Worm (Caenorhabditis elegans): ENCODE results near the gene apy-1.

Gene apy-1

DNA sequence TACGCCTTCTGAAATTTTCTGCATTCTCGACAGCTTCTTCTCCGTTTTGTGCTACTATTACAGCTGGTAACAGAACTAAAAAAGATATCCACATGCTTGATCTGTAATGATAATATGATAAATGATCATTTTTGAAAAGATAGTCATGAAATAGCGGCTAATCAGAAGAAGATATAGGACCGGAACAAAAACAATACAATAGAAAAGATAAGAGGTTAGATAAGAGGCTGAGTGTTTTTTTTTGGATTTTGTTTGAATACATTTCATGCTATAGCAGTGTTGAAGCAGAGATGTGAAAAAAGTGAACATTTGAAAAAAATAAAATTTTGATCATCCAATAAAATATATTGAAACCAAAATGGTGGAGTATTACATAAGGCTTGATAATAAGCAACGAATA lies 15.2 kb downstream of the apy-1 start, which contains the start of gene F46C8.8:
F46C8.8 (minus strand) TSS at position 101 of the 400 bp plus-strand sequence.
- TF ChIP-seq nhr-28 (tag; optimal IDR thresholded peaks at IDR 0.05) (peak; percentile 4), zfp-2 (tag; optimal IDR thresholded peaks at IDR 0.05) (no peak)

DNA sequence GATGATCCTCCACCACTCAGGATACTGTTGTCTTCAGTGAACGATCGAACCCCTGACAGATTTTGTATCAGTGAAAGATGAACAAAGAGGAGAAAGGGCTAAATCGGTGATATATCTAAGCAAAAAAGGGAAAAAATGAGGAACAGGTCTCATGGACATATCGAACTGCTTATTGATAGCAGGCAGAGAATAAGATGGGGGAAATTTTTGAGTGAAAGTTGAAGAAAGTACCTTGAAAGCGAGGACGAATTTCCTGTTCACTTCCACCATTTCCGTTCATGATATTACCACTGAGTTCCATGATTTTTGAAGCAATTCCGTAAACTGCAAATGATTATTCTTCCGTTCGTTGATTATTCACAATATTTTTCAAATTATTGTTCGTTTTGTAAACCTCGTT lies 16.2 kb downstream of the apy-1 start:
- TF ChIP-seq dmd-8 (GFP tag; IDR thresholded peaks at IDR 0.05) (no peak), egl-27 (tag; optimal IDR thresholded peaks at IDR 0.05) (no peak), mdt-29 (GFP tag; IDR thresholded peaks at IDR 0.05) (no peak), nhr-28 (tag; optimal IDR thresholded peaks at IDR 0.05) (no peak), nhr-11 (tag; optimal IDR thresholded peaks at IDR 0.05) (no peak)

DNA sequence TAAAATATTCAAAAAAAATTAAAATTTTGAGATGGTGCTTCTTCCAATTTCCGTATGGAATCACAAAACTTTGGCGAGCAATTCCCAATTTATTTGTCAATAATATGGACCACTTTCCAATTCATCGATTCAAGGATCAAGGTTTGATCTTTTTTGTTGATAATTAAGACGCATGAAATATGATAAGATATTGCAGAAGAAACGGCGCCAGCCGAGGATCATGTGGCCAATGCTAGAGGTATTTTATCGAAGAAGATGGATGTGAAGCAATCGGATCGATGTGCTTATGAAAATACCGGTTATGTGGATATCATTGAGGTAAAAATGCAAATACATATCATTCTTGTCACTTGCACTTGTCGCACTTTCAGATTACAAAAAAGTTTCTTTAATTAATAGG lies 19.1 kb downstream of the apy-1 start:
- TF ChIP-seq nhr-28 (tag; optimal IDR thresholded peaks at IDR 0.05), result no peak
- peak; percentile 3 for TF ChIP-seq mxl-3 (GFP tag; optimal IDR thresholded peaks at IDR 0.05)
- no peak for TF ChIP-seq dmd-8 (GFP tag; IDR thresholded peaks at IDR 0.05)

DNA sequence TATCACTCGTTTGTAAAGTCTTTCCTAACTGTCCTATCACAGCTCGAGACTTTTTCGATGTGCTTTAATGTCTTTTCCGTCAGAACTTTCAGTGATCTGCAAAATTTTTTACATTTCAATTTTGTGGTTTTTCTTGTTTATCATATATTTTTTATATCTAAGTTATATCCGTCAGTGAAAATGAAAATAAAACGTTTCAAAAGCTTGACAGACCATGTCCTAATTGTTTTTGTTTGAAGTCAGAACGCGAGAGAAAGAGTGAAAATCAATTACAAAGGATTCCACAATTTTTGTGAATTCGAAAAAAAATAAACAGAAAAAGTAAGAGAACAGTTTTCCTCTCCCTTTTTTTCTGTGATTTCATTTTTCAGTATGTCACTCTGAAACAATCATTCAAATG lies 21.4 kb downstream of the apy-1 start, which contains the start of gene F46C8.1:
F46C8.1 (plus strand) TSS at position 301 of the 400 bp plus-strand sequence.
- TF ChIP-seq lin-39 (tag; optimal IDR thresholded peaks at IDR 0.05) (no peak), ceh-44 (GFP tag; IDR thresholded peaks at IDR 0.05) (no peak), ama-1 (optimal IDR thresholded peaks at IDR 0.05) (no peak), cey-2 (tag; optimal IDR thresholded peaks at IDR 0.05; ENCODE audit: borderline replicate concordance, insufficient read depth) (no peak), nhr-25 (tag; optimal IDR thresholded peaks at IDR 0.05; ENCODE audit: borderline replicate concordance, insufficient read depth) (no peak), mdt-29 (GFP tag; IDR thresholded peaks at IDR 0.05) (no peak), set-16 (GFP tag; IDR thresholded peaks at IDR 0.05) (no peak), mep-1 (tag; optimal IDR thresholded peaks at IDR 0.05) (no peak), nhr-6 (tag; optimal IDR thresholded peaks at IDR 0.05) (no peak), egl-27 (tag; optimal IDR thresholded peaks at IDR 0.05) (no peak), F26F4.8 (GFP tag; conservative IDR thresholded peaks at IDR 0.05) (no peak), daf-16 (GFP tag; optimal IDR thresholded peaks at IDR 0.05) (no peak), daf-16 (tag; optimal IDR thresholded peaks at IDR 0.05) (no peak), duxl-1 (tag; optimal IDR thresholded peaks at IDR 0.05; ENCODE audit: poor library complexity) (no peak), spr-1 (tag; optimal IDR thresholded peaks at IDR 0.05) (no peak), madf-9 (GFP tag; conservative IDR thresholded peaks at IDR 0.05) (no peak), ZK546.5 (tag; optimal IDR thresholded peaks at IDR 0.05) (no peak), lir-3 (tag; optimal IDR thresholded peaks at IDR 0.05) (no peak), hmg-1.1 (GFP tag; IDR thresholded peaks at IDR 0.05) (no peak), nhr-10 (tag; optimal IDR thresholded peaks at IDR 0.05) (no peak)

DNA sequence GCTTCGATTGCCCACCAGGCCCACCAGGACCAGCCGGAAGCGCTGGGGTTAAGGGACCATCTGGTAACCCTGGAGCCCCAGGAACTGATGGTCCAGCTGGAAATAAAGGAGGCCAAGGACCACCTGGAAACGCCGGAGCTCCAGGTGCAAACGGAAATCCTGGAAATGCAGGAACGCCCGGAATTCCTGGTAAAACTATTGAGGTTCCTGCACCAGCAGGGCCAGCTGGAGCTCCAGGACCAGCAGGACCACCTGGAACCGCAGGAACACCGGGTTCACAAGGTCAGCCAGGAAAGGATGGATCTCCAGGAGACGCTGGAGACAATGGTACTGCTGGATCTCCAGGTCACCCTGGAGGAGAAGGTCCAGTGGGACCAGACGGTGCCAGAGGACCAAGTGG lies 21.8 kb downstream of the apy-1 start:
- TF ChIP-seq zip-2 (tag; optimal IDR thresholded peaks at IDR 0.05) (no peak), fkh-10 (GFP tag; optimal IDR thresholded peaks at IDR 0.05) (no peak), pqm-1 (tag; optimal IDR thresholded peaks at IDR 0.05) (no peak), nhr-111 (GFP tag; optimal IDR thresholded peaks at IDR 0.05) (no peak), skn-1 (tag; optimal IDR thresholded peaks at IDR 0.05) (no peak), sdz-12 (GFP tag; optimal IDR thresholded peaks at IDR 0.05) (no peak), dmd-6 (GFP tag; IDR thresholded peaks at IDR 0.05) (no peak), tra-1 (GFP tag; IDR thresholded peaks at IDR 0.05) (no peak), madf-5 (GFP tag; IDR thresholded peaks at IDR 0.05) (0 out of 4 replicates have a peak, but pooled peaks of 1 of the 2 experiments have one; percentile 22), spr-1 (tag; optimal IDR thresholded peaks at IDR 0.05) (no peak), F37D6.2 (tag; optimal IDR thresholded peaks at IDR 0.05) (no peak), mes-2 (tag; optimal IDR thresholded peaks at IDR 0.05; ENCODE audit: poor library complexity, severe bottlenecking) (no peak), set-16 (GFP tag; IDR thresholded peaks at IDR 0.05) (peak; percentile 89), daf-16 (GFP tag; optimal IDR thresholded peaks at IDR 0.05) (no peak), daf-16 (tag; optimal IDR thresholded peaks at IDR 0.05) (no peak), Y75B8A.6 (GFP tag; IDR thresholded peaks at IDR 0.05) (no peak), ceh-28 (tag; optimal IDR thresholded peaks at IDR 0.05) (no peak), nhr-28 (tag; optimal IDR thresholded peaks at IDR 0.05) (no peak)

Data from whole organism, L4 larva.